Fruit fly (Drosophila melanogaster): ENCODE measurements around the gene Apc2.
A peak's percentile ranks its signal among the peaks of the same experiment; 100 is the strongest.

The Apc2 gene

DNA sequence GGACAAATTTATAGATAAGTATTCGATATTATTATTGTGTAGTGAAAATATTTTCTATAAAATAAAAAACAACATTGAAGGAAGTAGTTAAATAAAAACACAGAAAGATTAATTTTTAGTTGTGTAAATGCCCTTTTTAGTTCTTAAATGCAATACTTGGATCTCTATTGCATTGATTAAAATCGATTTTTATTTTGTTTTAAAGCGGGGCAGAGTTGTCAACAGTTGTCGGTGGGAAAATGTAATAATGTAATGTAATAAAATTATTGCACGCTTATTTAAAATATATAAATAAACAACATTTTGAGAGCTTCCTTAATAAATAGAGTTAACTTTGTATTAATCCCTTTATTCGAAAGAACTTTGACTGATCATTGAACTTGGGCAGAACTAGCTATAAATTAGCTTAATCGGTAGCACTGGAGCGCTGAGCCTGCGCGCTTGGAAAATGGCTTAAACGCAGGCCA, at the start of gene Apc2 (continued):
- no peak for TF ChIP-seq CG1792 (GFP tag; optimal IDR thresholded peaks at IDR 0.05)
- peak; percentile 55 for TF ChIP-seq CG30020 (tag; optimal IDR thresholded peaks at IDR 0.05)
- no peak for TF ChIP-seq ftz-f1 (GFP tag; optimal IDR thresholded peaks at IDR 0.05)
- TF ChIP-seq CG2889 (GFP tag; IDR thresholded peaks at IDR 0.05), result 0 out of 3 replicates have a peak, but pooled peaks have one; percentile 11
- TF ChIP-seq vfl (GFP tag; optimal IDR thresholded peaks at IDR 0.05), result no peak
- TF ChIP-seq trh (GFP tag; optimal IDR thresholded peaks at IDR 0.05), result no peak
- peak; percentile 60 for TF ChIP-seq CG1602 (GFP tag; optimal IDR thresholded peaks at IDR 0.05)
- peak; percentile 49 for TF ChIP-seq CG10654 (GFP tag; optimal IDR thresholded peaks at IDR 0.05)
- peak; percentile 52 for TF ChIP-seq Hsf (GFP tag; optimal IDR thresholded peaks at IDR 0.05)
- peak; percentile 61 for TF ChIP-seq CG15696 (tag; optimal IDR thresholded peaks at IDR 0.05)
- TF ChIP-seq CG17361 (GFP tag; IDR thresholded peaks at IDR 0.05), result peak; percentile 85
- peak; percentile 70 for TF ChIP-seq CG31441 (GFP tag; IDR thresholded peaks at IDR 0.05)
- peak; percentile 69 for TF ChIP-seq Xbp1 (GFP tag; optimal IDR thresholded peaks at IDR 0.05)
- TF ChIP-seq knrl (GFP tag; IDR thresholded peaks at IDR 0.05; ENCODE audit: partially characterized antibody), result peak; percentile 46; the same call in 1 of the 3 replicates
- TF ChIP-seq D (optimal IDR thresholded peaks at IDR 0.05), result no peak
- TF ChIP-seq D (GFP tag; optimal IDR thresholded peaks at IDR 0.05), result peak; percentile 16
- TF ChIP-seq CG33557 (GFP tag; optimal IDR thresholded peaks at IDR 0.05), result peak; percentile 26
- TF ChIP-seq CG11723 (GFP tag; optimal IDR thresholded peaks at IDR 0.05), result peak; percentile 2
- peak; percentile 14 for TF ChIP-seq CG15011 (GFP tag; optimal IDR thresholded peaks at IDR 0.05)
- no peak for TF ChIP-seq chinmo (GFP tag; IDR thresholded peaks at IDR 0.05; ENCODE audit: partially characterized antibody)
- no peak for TF ChIP-seq wdn (GFP tag; IDR thresholded peaks at IDR 0.05)
- peak; percentile 55; the same call in 1 of the 2 replicates for TF ChIP-seq ara (GFP tag; IDR thresholded peaks at IDR 0.05)
- peak; percentile 24 for TF ChIP-seq CG18599 (GFP tag; optimal IDR thresholded peaks at IDR 0.05)
- peak; percentile 13 for TF ChIP-seq CG18764 (GFP tag; optimal IDR thresholded peaks at IDR 0.05)
- TF ChIP-seq C15 (GFP tag; IDR thresholded peaks at IDR 0.05), result no peak
- TF ChIP-seq CG16863 (GFP tag; optimal IDR thresholded peaks at IDR 0.05), result peak; percentile 11
- TF ChIP-seq CG33213 (GFP tag; optimal IDR thresholded peaks at IDR 0.05), result no peak
- TF ChIP-seq CG2120 (GFP tag; optimal IDR thresholded peaks at IDR 0.05), result peak; percentile 66
- peak; percentile 68 for TF ChIP-seq Sox102F (GFP tag; optimal IDR thresholded peaks at IDR 0.05)
- TF ChIP-seq lab (GFP tag; optimal IDR thresholded peaks at IDR 0.05), result peak; percentile 71
- no peak for TF ChIP-seq Doc2 (GFP tag; IDR thresholded peaks at IDR 0.05)
- TF ChIP-seq vvl (GFP tag; IDR thresholded peaks at IDR 0.05), result peak; percentile 63
- TF ChIP-seq Dref (GFP tag; IDR thresholded peaks at IDR 0.05), result 0 out of 2 replicates have a peak, but pooled peaks have one; percentile 31
- peak; percentile 98 for TF ChIP-seq CG9437 (GFP tag; optimal IDR thresholded peaks at IDR 0.05)
- peak; percentile 21 for TF ChIP-seq pzg (GFP tag; optimal IDR thresholded peaks at IDR 0.05)
- no peak for TF ChIP-seq CG9797 (GFP tag; optimal IDR thresholded peaks at IDR 0.05)
- TF ChIP-seq CG12299 (tag; optimal IDR thresholded peaks at IDR 0.05), result peak; percentile 16
- TF ChIP-seq CG10321 (GFP tag; IDR thresholded peaks at IDR 0.05), result 0 out of 2 replicates have a peak, but pooled peaks have one; percentile 21
- no peak for TF ChIP-seq dimm (GFP tag; IDR thresholded peaks at IDR 0.05)
- TF ChIP-seq aop (GFP tag; IDR thresholded peaks at IDR 0.05), result no peak
- peak; percentile 30 for TF ChIP-seq Fer1 (GFP tag; optimal IDR thresholded peaks at IDR 0.05)
- TF ChIP-seq zfh1 (GFP tag; IDR thresholded peaks at IDR 0.05), result peak; percentile 63; the same call in 2 of the 3 replicates
- no peak for TF ChIP-seq crol (GFP tag; IDR thresholded peaks at IDR 0.05)
- TF ChIP-seq fu2 (GFP tag; optimal IDR thresholded peaks at IDR 0.05), result no peak
- TF ChIP-seq CG18262 (tag; optimal IDR thresholded peaks at IDR 0.05), result peak; percentile 75
- peak; percentile 56 for TF ChIP-seq CG4404 (GFP tag; IDR thresholded peaks at IDR 0.05)
- no peak for TF ChIP-seq en (GFP tag; optimal IDR thresholded peaks at IDR 0.05)
- no peak for TF ChIP-seq prd (optimal IDR thresholded peaks at IDR 0.05)
- peak; percentile 69 for TF ChIP-seq prd (GFP tag; IDR thresholded peaks at IDR 0.05)
- peak; percentile 36 for TF ChIP-seq ind (GFP tag; optimal IDR thresholded peaks at IDR 0.05)
- no peak for TF ChIP-seq CG12236 (GFP tag; optimal IDR thresholded peaks at IDR 0.05)
- TF ChIP-seq tup (GFP tag; optimal IDR thresholded peaks at IDR 0.05), result peak; percentile 30

Measured in whole organism, embryonic.